Fruit fly (Drosophila melanogaster): Measurements from ENCODE around the gene MME1.
A peak's percentile ranks its signal among the peaks of the same experiment; 100 is the strongest.

MME1 gene

DNA sequence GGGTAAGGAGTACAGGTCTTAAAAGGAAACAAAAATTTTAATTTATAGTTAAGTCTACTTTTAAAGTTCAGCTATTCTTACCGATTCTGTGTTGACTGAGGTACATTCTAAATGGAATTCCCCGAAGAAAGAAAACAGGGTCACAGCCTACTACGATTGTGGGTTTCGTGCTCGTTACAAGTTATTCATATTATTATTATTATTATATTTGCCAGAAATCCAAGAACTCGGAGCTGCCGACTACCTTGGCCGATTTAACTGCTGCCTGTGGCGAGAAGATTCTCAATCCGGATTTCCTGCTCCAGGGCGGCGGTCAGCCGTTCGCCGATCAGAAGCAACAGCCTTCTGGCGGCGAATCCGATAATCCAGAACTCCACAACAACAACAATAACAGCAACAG lies 33.4 kb downstream of the MME1 start, which contains the start of gene Mst27D:
TSS of gene Mst27D (minus strand) at position 101 of the 400 bp plus-strand sequence.
- TF ChIP-seq foxo (GFP tag; optimal IDR thresholded peaks at IDR 0.05) = no peak
- no peak for TF ChIP-seq Dif (GFP tag; optimal IDR thresholded peaks at IDR 0.05; ENCODE audit: partially characterized antibody)
- TF ChIP-seq Dfd (GFP tag; optimal IDR thresholded peaks at IDR 0.05) = no peak
- TF ChIP-seq h (GFP tag; optimal IDR thresholded peaks at IDR 0.05) = no peak
- no peak for TF ChIP-seq Mio (GFP tag; optimal IDR thresholded peaks at IDR 0.05)
- no peak for TF ChIP-seq dl (GFP tag; optimal IDR thresholded peaks at IDR 0.05; ENCODE audit: insufficient read depth in 1 of 2, partially characterized antibody in 2 of 2)
- no peak for TF ChIP-seq N (GFP tag; optimal IDR thresholded peaks at IDR 0.05)
- no peak for TF ChIP-seq CG32264 (GFP tag; optimal IDR thresholded peaks at IDR 0.05)
- TF ChIP-seq pan (optimal IDR thresholded peaks at IDR 0.05) = no peak
- TF ChIP-seq CrebA (GFP tag; optimal IDR thresholded peaks at IDR 0.05; ENCODE audit: borderline replicate concordance) = no peak
- no peak for TF ChIP-seq Rel (GFP tag; optimal IDR thresholded peaks at IDR 0.05)
- no peak for TF ChIP-seq Rel (tag; optimal IDR thresholded peaks at IDR 0.05)
- no peak for TF ChIP-seq brk (GFP tag; optimal IDR thresholded peaks at IDR 0.05)

DNA sequence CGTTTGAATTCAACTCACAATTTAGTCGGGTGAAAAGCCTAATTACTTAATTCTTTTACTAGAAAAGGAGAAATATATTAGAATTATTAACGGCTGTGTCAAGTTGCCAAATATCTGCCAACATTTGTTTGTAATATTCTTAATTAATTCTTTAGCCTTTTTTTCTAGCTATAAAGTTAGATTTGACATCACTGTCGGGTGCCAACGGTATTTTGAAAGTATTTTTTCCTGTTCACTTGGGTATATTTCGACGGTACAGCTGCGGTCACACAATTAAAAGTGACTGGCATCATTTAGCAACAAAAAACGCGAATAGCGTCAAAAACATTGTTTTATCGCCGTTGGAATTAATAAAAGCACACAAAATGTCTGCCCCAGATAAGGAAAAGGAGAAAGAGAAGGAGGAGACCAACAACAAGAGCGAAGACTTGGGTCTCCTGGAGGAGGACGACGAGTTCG lies 36.4 kb downstream of the MME1 start, which contains the start of gene Sem1:
TSS of gene Sem1 (plus strand) at position 266 of the 459 bp plus-strand sequence.
- TF ChIP-seq Mio (GFP tag; optimal IDR thresholded peaks at IDR 0.05) (no peak), dsf (GFP tag; optimal IDR thresholded peaks at IDR 0.05; ENCODE audit: borderline replicate concordance) (no peak), CG32264 (GFP tag; optimal IDR thresholded peaks at IDR 0.05) (no peak), Dif (GFP tag; optimal IDR thresholded peaks at IDR 0.05; ENCODE audit: partially characterized antibody) (no peak), brk (GFP tag; optimal IDR thresholded peaks at IDR 0.05) (no peak), CrebA (GFP tag; optimal IDR thresholded peaks at IDR 0.05; ENCODE audit: borderline replicate concordance) (no peak), Abd-B (GFP tag; optimal IDR thresholded peaks at IDR 0.05) (no peak), Dfd (GFP tag; optimal IDR thresholded peaks at IDR 0.05) (no peak), sv (GFP tag; optimal IDR thresholded peaks at IDR 0.05) (no peak), Vsx2 (GFP tag; optimal IDR thresholded peaks at IDR 0.05; ENCODE audit: partially characterized antibody) (no peak), pan (optimal IDR thresholded peaks at IDR 0.05) (no peak), Rel (GFP tag; optimal IDR thresholded peaks at IDR 0.05) (no peak), Rel (tag; optimal IDR thresholded peaks at IDR 0.05) (peak; percentile 41), rgr (GFP tag; optimal IDR thresholded peaks at IDR 0.05) (no peak), Sp1 (GFP tag; optimal IDR thresholded peaks at IDR 0.05) (no peak), tai (GFP tag; optimal IDR thresholded peaks at IDR 0.05) (peak; percentile 18), dl (GFP tag; optimal IDR thresholded peaks at IDR 0.05; ENCODE audit: insufficient read depth in 1 of 2, partially characterized antibody in 2 of 2) (no peak), Jra (GFP tag; optimal IDR thresholded peaks at IDR 0.05) (no peak), lola (GFP tag; optimal IDR thresholded peaks at IDR 0.05) (no peak), psq (GFP tag; optimal IDR thresholded peaks at IDR 0.05) (no peak), GATAd (GFP tag; optimal IDR thresholded peaks at IDR 0.05) (no peak), Myc (optimal IDR thresholded peaks at IDR 0.05) (peak; percentile 85), ey (GFP tag; optimal IDR thresholded peaks at IDR 0.05) (no peak), dmrt93B (GFP tag; optimal IDR thresholded peaks at IDR 0.05) (no peak), HLH106 (tag; optimal IDR thresholded peaks at IDR 0.05) (peak; percentile 3), woc (GFP tag; optimal IDR thresholded peaks at IDR 0.05) (peak; percentile 78), Hnf4 (GFP tag; optimal IDR thresholded peaks at IDR 0.05) (no peak), OdsH (GFP tag; optimal IDR thresholded peaks at IDR 0.05) (no peak), N (GFP tag; optimal IDR thresholded peaks at IDR 0.05) (no peak), usp (GFP tag; optimal IDR thresholded peaks at IDR 0.05) (no peak), Hr78 (GFP tag; optimal IDR thresholded peaks at IDR 0.05) (no peak), jim (GFP tag; optimal IDR thresholded peaks at IDR 0.05) (no peak), sage (GFP tag; optimal IDR thresholded peaks at IDR 0.05) (no peak), CG9705 (GFP tag; optimal IDR thresholded peaks at IDR 0.05) (no peak), br (GFP tag; optimal IDR thresholded peaks at IDR 0.05) (no peak), h (GFP tag; optimal IDR thresholded peaks at IDR 0.05) (no peak), Hr83 (GFP tag; optimal IDR thresholded peaks at IDR 0.05; ENCODE audit: poor library complexity, severe bottlenecking) (no peak), fru (GFP tag; optimal IDR thresholded peaks at IDR 0.05) (no peak), foxo (GFP tag; optimal IDR thresholded peaks at IDR 0.05) (no peak)

Measured in whole organism, wandering third instar larva.